Fruit fly (Drosophila melanogaster) whole organism, larva: Measurements from ENCODE around the gene hyd.
"Not testable (repeated sequence)": the region's sequence is repeated elsewhere in the genome, so short reads cannot be mapped to it uniquely, and the experiment has no call there.

Experiments
- noc ChIP-seq: fragments of 200-800 bp; sonication (Bioruptor generic); optimal IDR thresholded peaks from 3 replicates; lab custom pipeline; 2019; ENCODE audit warnings: missing biosample characterization, mild to moderate bottlenecking, missing genetic modification characterization, moderate library complexity

Gene hyd

dm6 chr3R:9701148-9701703, 24.2 kb downstream of the hyd start:
- TF ChIP-seq noc (tag; lab: Kevin White, UChicago) = no peak

dm6 chr3R:9700513-9700912, 24.9 kb downstream of the hyd start:
- peak; percentile 12 for TF ChIP-seq noc (tag; lab: Kevin White, UChicago)

dm6 chr3R:9694999-9695398, 30.4 kb downstream of the hyd start:
- TF ChIP-seq noc (tag; lab: Kevin White, UChicago) = no peak

dm6 chr3R:9692675-9693129, 32.7 kb downstream of the hyd start, which contains the start of the genes Unc-115b, p24-2 and CG32939:
TSS of gene Unc-115b (minus strand) at chr3R:9692775.
TSS of gene p24-2 (minus strand) at chr3R:9692794.
TSS of gene CG32939 (plus strand) at chr3R:9693079.
- TF ChIP-seq noc (tag; lab: Kevin White, UChicago) = not testable (repeated sequence)

dm6 chr3R:9685376-9685775, 40.0 kb downstream of the hyd start, which contains the start of the genes eca and CG18542:
TSS of gene eca (minus strand) at chr3R:9685476.
TSS of gene CG18542 (plus strand) at chr3R:9685760.
- not testable (repeated sequence) for TF ChIP-seq noc (tag; lab: Kevin White, UChicago)

dm6 chr3R:9684125-9684524, 41.3 kb downstream of the hyd start, which contains the start of gene CG9444:
TSS of gene CG9444 (minus strand) at chr3R:9684264.
- no peak for TF ChIP-seq noc (tag; lab: Kevin White, UChicago)

- TF ChIP-seq noc (tag; lab: Kevin White, UChicago) = no peak
Observed at dm6 chr3R:9683064-9683682, 42.2 kb downstream of the hyd start.

- no peak for TF ChIP-seq noc (tag; lab: Kevin White, UChicago)
Observed at dm6 chr3R:9679746-9680145, 45.7 kb downstream of the hyd start, which contains the start of gene nmdyn-D7. TSS of gene nmdyn-D7 (plus strand) at chr3R:9679939.

dm6 chr3R:9677734-9678341, 47.6 kb downstream of the hyd start, which contains the start of gene p23:
TSS of gene p23 (plus strand) at chr3R:9677927.
- no peak for TF ChIP-seq noc (tag; lab: Kevin White, UChicago)

dm6 chr3R:9674968-9675573, 50.3 kb downstream of the hyd start, which contains the start of gene Nepl12:
TSS of gene Nepl12 (plus strand) at chr3R:9675523.
- no peak for TF ChIP-seq noc (tag; lab: Kevin White, UChicago)

dm6 chr3R:9674196-9674693, 51.2 kb downstream of the hyd start, which contains the start of gene Dhc1:
TSS of gene Dhc1 (minus strand) at chr3R:9674643.
- no peak for TF ChIP-seq noc (tag; lab: Kevin White, UChicago)

dm6 chr3R:9673207-9673606, 52.2 kb downstream of the hyd start:
- no peak for TF ChIP-seq noc (tag; lab: Kevin White, UChicago)

dm6 chr3R:9665405-9665804, 60.0 kb downstream of the hyd start:
- TF ChIP-seq noc (tag; lab: Kevin White, UChicago) = no peak
